Fruit fly (Drosophila melanogaster) whole organism, pupa: ENCODE results near the gene Vinc.

Experiments used
- CG10348 ChIP-seq: fragments of 200-800 bp; sonication (Bioruptor generic); IDR thresholded peaks from 2 replicates; pipeline ENCODE4 v1.3.6; 2022; ENCODE audit warnings: missing biosample characterization, missing genetic modification characterization
- CG12605 ChIP-seq: fragments of 200-800 bp; sonication (Bioruptor generic); IDR thresholded peaks from 2 replicates; pipeline ENCODE4 v1.3.6; 2022; ENCODE audit warnings: missing biosample characterization, missing genetic modification characterization
- CG13204 ChIP-seq: fragments of 200-800 bp; sonication (Bioruptor generic); optimal IDR thresholded peaks from 2 replicates; lab custom pipeline; 2018; ENCODE audit warnings: missing biosample characterization, mild to moderate bottlenecking, missing genetic modification characterization, moderate library complexity
- CG14655 ChIP-seq: fragments of 200-800 bp; sonication (Bioruptor generic); optimal IDR thresholded peaks from 3 replicates; lab custom pipeline; 2017; ENCODE audit warnings: mild to moderate bottlenecking, missing biosample characterization, missing genetic modification reagents, missing genetic modification characterization
- CG15710 ChIP-seq: fragments of 200-800 bp; sonication (Bioruptor generic); optimal IDR thresholded peaks from 2 replicates; lab custom pipeline; 2018; ENCODE audit warnings: missing biosample characterization, mild to moderate bottlenecking, missing genetic modification characterization, moderate library complexity
- CG17806 ChIP-seq: fragments of 200-800 bp; sonication (Bioruptor generic); optimal IDR thresholded peaks from 2 replicates; lab custom pipeline; 2018; ENCODE audit warnings: missing biosample characterization, mild to moderate bottlenecking, missing genetic modification characterization, moderate library complexity
- CG32121 ChIP-seq: fragments of 200-800 bp; sonication (Bioruptor generic); IDR thresholded peaks from 2 replicates; pipeline ENCODE4 v1.3.6; 2022; ENCODE audit warnings: missing biosample characterization, missing genetic modification characterization
- CG34367 ChIP-seq: fragments of 200-800 bp; sonication (Bioruptor generic); optimal IDR thresholded peaks from 2 replicates; lab custom pipeline; 2018; ENCODE audit warnings: missing biosample characterization, mild to moderate bottlenecking, missing genetic modification characterization
- CG4496 ChIP-seq: fragments of 200-800 bp; sonication (Bioruptor generic); IDR thresholded peaks from 3 replicates; pipeline ENCODE4 v1.3.6; 2022; ENCODE audit warnings: missing biosample characterization, missing genetic modification characterization
- CG8159 ChIP-seq: fragments of 200-800 bp; sonication (Bioruptor generic); optimal IDR thresholded peaks from 3 replicates; lab custom pipeline; 2018; ENCODE audit warnings: missing biosample characterization, mild to moderate bottlenecking, missing genetic modification characterization, moderate library complexity
- CG8301 ChIP-seq: fragments of 200-800 bp; sonication (Bioruptor generic); optimal IDR thresholded peaks from 2 replicates; lab custom pipeline; 2018; ENCODE audit warnings: missing biosample characterization, mild to moderate bottlenecking, missing genetic modification characterization
- CG9948 ChIP-seq: fragments of 200-800 bp; sonication (Bioruptor generic); optimal IDR thresholded peaks from 2 replicates; lab custom pipeline; 2018; ENCODE audit warnings: missing biosample characterization, mild to moderate bottlenecking, missing genetic modification characterization, moderate library complexity
- D1 ChIP-seq: fragments of 200-800 bp; sonication (Bioruptor generic); optimal IDR thresholded peaks from 2 replicates; lab custom pipeline; 2018; ENCODE audit warnings: missing biosample characterization, mild to moderate bottlenecking, missing genetic modification characterization, moderate library complexity
- EcR ChIP-seq: fragments of 200-800 bp; sonication (Bioruptor generic); optimal IDR thresholded peaks from 3 replicates; lab custom pipeline; 2019; ENCODE audit warnings: missing biosample characterization, missing genetic modification characterization, mild to moderate bottlenecking, moderate library complexity, missing genetic modification reagents
- Ets98B ChIP-seq: fragments of 200-800 bp; sonication (Bioruptor generic); IDR thresholded peaks from 2 replicates; pipeline ENCODE4 v1.3.6; 2022; ENCODE audit warnings: missing biosample characterization, missing genetic modification characterization
- Pif1A ChIP-seq: fragments of 200-800 bp; sonication (Bioruptor generic); optimal IDR thresholded peaks from 3 replicates; lab custom pipeline; 2016; ENCODE audit warnings: missing biosample characterization, missing genetic modification characterization
- Pif1B ChIP-seq: fragments of 200-800 bp; sonication (Bioruptor generic); optimal IDR thresholded peaks from 3 replicates; lab custom pipeline; 2016; ENCODE audit warnings: missing biosample characterization, missing genetic modification characterization
- Snoo ChIP-seq: fragments of 200-800 bp; sonication (Bioruptor generic); optimal IDR thresholded peaks from 3 replicates; lab custom pipeline; 2017; ENCODE audit warnings: missing biosample characterization, mild to moderate bottlenecking, missing genetic modification characterization, inconsistent platforms
- fd96Ca ChIP-seq: fragments of 200-800 bp; sonication (Bioruptor generic); IDR thresholded peaks from 3 replicates; pipeline ENCODE4 v1.3.6; 2022; ENCODE audit warnings: missing biosample characterization, missing genetic modification characterization
- gl ChIP-seq: fragments of 200-800 bp; sonication (Bioruptor generic); optimal IDR thresholded peaks from 2 replicates; lab custom pipeline; 2018; ENCODE audit warnings: missing biosample characterization, mild to moderate bottlenecking, missing genetic modification characterization
- rn ChIP-seq: fragments of 200-800 bp; sonication (Bioruptor generic); IDR thresholded peaks from 2 replicates; pipeline ENCODE4 v1.3.6; 2022; ENCODE audit warnings: missing biosample characterization, missing genetic modification characterization

Gene Vinc

dm6 chrX:2259763-2260162 lies 37.4 kb upstream of the Vinc start, which contains the start of gene CG3078:
CG3078 (minus strand) TSS chrX:2259863.
- TF ChIP-seq CG32121 (GFP tag; lab: Robert Waterston, UW) (no peak), CG13204 (GFP tag; lab: Kevin White, UChicago) (no peak), CG10348 (GFP tag; lab: Robert Waterston, UW) (no peak), CG8159 (tag; lab: Kevin White, UChicago) (no peak), CG17806 (tag; lab: Kevin White, UChicago) (no peak), Snoo (no peak), gl (tag; lab: Kevin White, UChicago) (no peak), D1 (no peak)

dm6 chrX:2258602-2259233 lies 36.4 kb upstream of the Vinc start:
- no peak for TF ChIP-seq D1
- TF ChIP-seq CG8159 (tag; lab: Kevin White, UChicago) = peak; percentile 39
- TF ChIP-seq EcR = no peak
- peak; percentile 41; the same call in 1 of the 2 replicates for TF ChIP-seq CG32121 (GFP tag; lab: Robert Waterston, UW)
- no peak for TF ChIP-seq Snoo
- peak; percentile 25 for TF ChIP-seq CG17806 (tag; lab: Kevin White, UChicago)
- TF ChIP-seq CG13204 (GFP tag; lab: Kevin White, UChicago) = no peak
- no peak for TF ChIP-seq Ets98B (GFP tag; lab: Robert Waterston, UW)
- TF ChIP-seq CG8301 (tag; lab: Kevin White, UChicago) = peak; percentile 27
- no peak for TF ChIP-seq rn (GFP tag; lab: Robert Waterston, UW)
- TF ChIP-seq CG14655 (GFP tag; lab: Kevin White, UChicago) = no peak
- TF ChIP-seq fd96Ca (GFP tag; lab: Robert Waterston, UW) = peak; percentile 58; the same call in 1 of the 3 replicates
- peak; percentile 19 for TF ChIP-seq CG15710 (tag; lab: Kevin White, UChicago)
- no peak for TF ChIP-seq CG12605 (GFP tag; lab: Robert Waterston, UW)
- TF ChIP-seq CG4496 (GFP tag; lab: Robert Waterston, UW) = peak; percentile 54; the same call in 2 of the 3 replicates
- TF ChIP-seq Pif1A (GFP tag; lab: Kevin White, UChicago) = no peak
- TF ChIP-seq gl (tag; lab: Kevin White, UChicago) = no peak
- TF ChIP-seq CG9948 = peak; percentile 6

dm6 chrX:2255035-2255434 lies 32.7 kb upstream of the Vinc start:
- TF ChIP-seq Pif1B (GFP tag; lab: Kevin White, UChicago) (no peak), CG15710 (tag; lab: Kevin White, UChicago) (no peak), Ets98B (GFP tag; lab: Robert Waterston, UW) (peak; percentile 22; the same call in 1 of the 2 replicates), gl (tag; lab: Kevin White, UChicago) (no peak), rn (GFP tag; lab: Robert Waterston, UW) (no peak), CG34367 (tag; lab: Kevin White, UChicago) (no peak), D1 (no peak), EcR (peak; percentile 68), CG8301 (tag; lab: Kevin White, UChicago) (no peak), CG9948 (no peak), Pif1A (GFP tag; lab: Kevin White, UChicago) (no peak), CG12605 (GFP tag; lab: Robert Waterston, UW) (no peak), Snoo (no peak), CG8159 (tag; lab: Kevin White, UChicago) (no peak)

- no peak for TF ChIP-seq CG12605 (GFP tag; lab: Robert Waterston, UW)
- no peak for TF ChIP-seq D1
- TF ChIP-seq CG8301 (tag; lab: Kevin White, UChicago) = no peak
- no peak for TF ChIP-seq Pif1A (GFP tag; lab: Kevin White, UChicago)
- peak; percentile 73 for TF ChIP-seq Ets98B (GFP tag; lab: Robert Waterston, UW)
- no peak for TF ChIP-seq Pif1B (GFP tag; lab: Kevin White, UChicago)
- TF ChIP-seq CG13204 (GFP tag; lab: Kevin White, UChicago) = no peak
- TF ChIP-seq CG4496 (GFP tag; lab: Robert Waterston, UW) = peak; percentile 55; the same call in 1 of the 3 replicates
- TF ChIP-seq fd96Ca (GFP tag; lab: Robert Waterston, UW) = peak; percentile 70; the same call in 2 of the 3 replicates
- TF ChIP-seq CG34367 (tag; lab: Kevin White, UChicago) = no peak
- peak; percentile 75 for TF ChIP-seq CG32121 (GFP tag; lab: Robert Waterston, UW)
- no peak for TF ChIP-seq gl (tag; lab: Kevin White, UChicago)
- no peak for TF ChIP-seq CG15710 (tag; lab: Kevin White, UChicago)
Measured at dm6 chrX:2254020-2254626, 31.8 kb upstream of the Vinc start, which contains the start of gene CG3091. CG3091 (minus strand) TSS chrX:2254197.

- TF ChIP-seq CG15710 (tag; lab: Kevin White, UChicago) (no peak), CG4496 (GFP tag; lab: Robert Waterston, UW) (0 out of 3 replicates have a peak, but pooled peaks have one; percentile 21), Pif1A (GFP tag; lab: Kevin White, UChicago) (no peak), CG8159 (tag; lab: Kevin White, UChicago) (no peak), Ets98B (GFP tag; lab: Robert Waterston, UW) (no peak), rn (GFP tag; lab: Robert Waterston, UW) (no peak), CG12605 (GFP tag; lab: Robert Waterston, UW) (no peak)
Measured at dm6 chrX:2251688-2252087, 29.3 kb upstream of the Vinc start, which contains the start of gene CG3191. CG3191 (minus strand) TSS chrX:2251993.
